Worm (Caenorhabditis elegans): Measurements from ENCODE around the gene gar-3.

The gar-3 gene

ce11 chrV:14594943-14595342 is 15.4 kb upstream of the gar-3 start:
- TF ChIP-seq dao-5 (tag; optimal IDR thresholded peaks at IDR 0.05) (no peak), W03F9.2 (tag; optimal IDR thresholded peaks at IDR 0.05) (no peak), him-1 (tag; optimal IDR thresholded peaks at IDR 0.05) (no peak)

DNA sequence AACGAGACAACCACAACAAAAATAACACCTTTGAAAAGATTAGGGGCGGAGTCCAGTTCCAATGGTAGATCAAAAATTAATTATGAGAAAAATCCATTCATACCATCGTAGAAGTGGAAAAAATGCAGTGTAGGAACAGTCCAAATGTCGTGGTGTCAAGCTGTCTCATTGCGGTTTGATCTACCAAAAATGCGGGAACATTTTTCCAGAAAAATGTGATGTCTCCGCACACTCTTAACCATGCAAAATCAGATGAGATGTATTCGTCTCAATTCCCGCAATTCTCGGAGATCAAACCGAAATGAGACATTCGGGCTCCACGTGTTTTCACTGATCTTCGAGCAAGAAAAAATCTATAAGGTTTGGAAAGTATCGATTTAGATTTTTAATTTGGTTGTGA is 14.6 kb upstream of the gar-3 start:
- TF ChIP-seq W03F9.2 (tag; optimal IDR thresholded peaks at IDR 0.05) (no peak), dao-5 (tag; optimal IDR thresholded peaks at IDR 0.05) (no peak), him-1 (tag; optimal IDR thresholded peaks at IDR 0.05) (no peak)

- TF ChIP-seq W03F9.2 (tag; optimal IDR thresholded peaks at IDR 0.05) (no peak), him-1 (tag; optimal IDR thresholded peaks at IDR 0.05) (no peak), dao-5 (tag; optimal IDR thresholded peaks at IDR 0.05) (no peak)
Measured at ce11 chrV:14585351-14585750, 5.8 kb upstream of the gar-3 start, which contains the start of gene Y40H4A.2. Gene Y40H4A.2, minus strand, starts transcription at chrV:14585451.

ce11 chrV:14576745-14577373 is 2.7 kb downstream of the gar-3 start:
- TF ChIP-seq W03F9.2 (tag; optimal IDR thresholded peaks at IDR 0.05) (no peak), dao-5 (tag; optimal IDR thresholded peaks at IDR 0.05) (no peak), him-1 (tag; optimal IDR thresholded peaks at IDR 0.05) (no peak)

- no peak for TF ChIP-seq dao-5 (tag; optimal IDR thresholded peaks at IDR 0.05)
- TF ChIP-seq W03F9.2 (tag; optimal IDR thresholded peaks at IDR 0.05): no peak
- no peak for TF ChIP-seq him-1 (tag; optimal IDR thresholded peaks at IDR 0.05)
Measured at ce11 chrV:14562589-14562988, 16.9 kb downstream of the gar-3 start, which contains the start of gene C53A5.11. Gene C53A5.11, plus strand, starts transcription at chrV:14562889.

DNA sequence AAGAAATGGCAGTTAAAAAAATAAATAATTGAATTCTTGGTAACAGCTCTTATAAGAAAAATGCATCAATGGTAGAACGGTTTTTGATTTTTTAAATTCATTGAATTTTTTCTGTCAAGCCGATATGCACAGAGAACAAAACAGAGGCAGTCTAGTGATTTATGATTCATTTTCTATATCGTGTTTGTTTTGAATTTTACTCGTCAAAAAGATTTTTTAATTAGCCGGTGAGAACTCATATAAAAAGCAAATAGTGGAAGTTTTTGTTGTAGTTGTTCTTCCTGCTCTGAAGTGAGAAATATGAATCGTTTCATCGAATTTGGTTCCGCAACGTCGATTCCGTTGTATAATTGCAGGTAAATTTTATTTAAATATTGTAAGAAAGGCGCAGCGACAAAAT is 20.2 kb downstream of the gar-3 start, which contains the start of gene srt-32:
TSS of gene srt-32 (plus strand) at position 301 of the 400 bp plus-strand sequence.
- TF ChIP-seq dao-5 (tag; optimal IDR thresholded peaks at IDR 0.05): no peak
- no peak for TF ChIP-seq W03F9.2 (tag; optimal IDR thresholded peaks at IDR 0.05)
- no peak for TF ChIP-seq him-1 (tag; optimal IDR thresholded peaks at IDR 0.05)

DNA sequence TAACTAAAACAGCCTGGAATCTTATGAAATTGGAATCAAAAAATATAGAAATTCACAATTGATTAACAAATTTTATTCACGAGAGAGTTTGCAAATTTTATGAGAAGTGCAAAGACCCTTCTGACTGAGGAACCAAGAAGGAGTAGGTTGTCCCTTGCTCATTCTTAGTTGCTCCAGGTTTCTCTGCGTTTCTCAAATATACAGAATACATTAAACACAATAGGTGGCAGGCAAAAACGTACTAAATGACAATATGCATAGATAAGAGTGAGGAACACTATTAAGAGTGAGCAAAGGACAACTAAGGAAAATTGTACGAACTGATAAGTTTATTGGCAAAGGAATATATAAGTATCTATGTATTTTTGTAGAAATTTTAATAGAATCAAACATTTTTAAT is 20.8 kb downstream of the gar-3 start, which contains the start of gene C53A5.9:
TSS of gene C53A5.9 (minus strand) at position 101 of the 400 bp plus-strand sequence.
- TF ChIP-seq him-1 (tag; optimal IDR thresholded peaks at IDR 0.05): no peak
- no peak for TF ChIP-seq dao-5 (tag; optimal IDR thresholded peaks at IDR 0.05)
- TF ChIP-seq W03F9.2 (tag; optimal IDR thresholded peaks at IDR 0.05): no peak

- TF ChIP-seq W03F9.2 (tag; optimal IDR thresholded peaks at IDR 0.05): no peak
- no peak for TF ChIP-seq him-1 (tag; optimal IDR thresholded peaks at IDR 0.05)
- no peak for TF ChIP-seq dao-5 (tag; optimal IDR thresholded peaks at IDR 0.05)
Measured at ce11 chrV:14556187-14556586, 23.3 kb downstream of the gar-3 start, which contains the start of gene srg-47. Gene srg-47, minus strand, starts transcription at chrV:14556287.

DNA sequence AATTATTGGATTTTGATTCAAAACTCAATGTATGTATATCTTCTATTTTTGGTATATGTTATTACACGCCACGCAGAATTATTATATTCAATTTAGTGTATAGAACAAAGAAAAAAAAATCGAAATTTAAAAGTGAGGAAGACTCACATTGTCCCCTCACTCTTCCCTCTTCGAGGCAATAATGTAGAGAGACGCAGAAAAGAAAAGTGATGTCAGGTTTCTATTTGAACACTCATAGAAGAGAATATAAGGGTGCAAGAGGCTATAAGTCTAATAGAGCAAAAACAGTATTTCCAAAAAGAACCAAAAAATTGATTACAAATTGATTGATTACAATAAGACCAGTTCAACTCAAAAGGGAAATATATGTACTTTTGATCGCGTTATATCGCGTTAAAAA is 31.0 kb downstream of the gar-3 start:
- TF ChIP-seq W03F9.2 (tag; optimal IDR thresholded peaks at IDR 0.05) (no peak), him-1 (tag; optimal IDR thresholded peaks at IDR 0.05) (no peak), dao-5 (tag; optimal IDR thresholded peaks at IDR 0.05) (no peak)

DNA sequence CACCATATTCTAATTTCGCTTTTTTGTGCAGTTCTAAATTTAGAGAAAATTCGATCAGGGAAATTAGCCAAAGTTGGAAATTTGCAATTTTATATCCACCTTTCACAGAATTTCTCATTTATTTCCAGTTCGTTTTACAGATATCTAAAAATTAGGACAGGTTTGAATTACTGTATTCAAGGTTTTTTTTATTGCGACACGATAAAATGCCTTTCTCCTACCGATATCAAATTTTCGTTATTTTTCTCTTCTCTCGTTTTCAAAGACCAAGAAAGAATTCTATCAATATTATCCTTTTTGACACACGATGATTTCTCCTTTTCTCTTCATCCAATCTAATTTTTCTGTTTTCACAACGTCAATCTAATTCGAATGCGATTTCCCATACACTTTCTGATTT is 33.0 kb downstream of the gar-3 start, which contains the start of gene C53A5.13:
TSS of gene C53A5.13 (plus strand) at position 301 of the 400 bp plus-strand sequence.
- no peak for TF ChIP-seq W03F9.2 (tag; optimal IDR thresholded peaks at IDR 0.05)
- TF ChIP-seq dao-5 (tag; optimal IDR thresholded peaks at IDR 0.05): no peak
- TF ChIP-seq him-1 (tag; optimal IDR thresholded peaks at IDR 0.05): no peak

ce11 chrV:14545816-14546283 is 33.7 kb downstream of the gar-3 start, which contains the start of gene rike-1:
Gene rike-1, minus strand, starts transcription at chrV:14545866.
- TF ChIP-seq W03F9.2 (tag; optimal IDR thresholded peaks at IDR 0.05): no peak
- TF ChIP-seq him-1 (tag; optimal IDR thresholded peaks at IDR 0.05): no peak
- no peak for TF ChIP-seq dao-5 (tag; optimal IDR thresholded peaks at IDR 0.05)

ce11 chrV:14542138-14542537 is 37.4 kb downstream of the gar-3 start:
- TF ChIP-seq him-1 (tag; optimal IDR thresholded peaks at IDR 0.05): no peak
- TF ChIP-seq dao-5 (tag; optimal IDR thresholded peaks at IDR 0.05): no peak
- TF ChIP-seq W03F9.2 (tag; optimal IDR thresholded peaks at IDR 0.05): no peak

ce11 chrV:14540932-14541331 is 38.6 kb downstream of the gar-3 start:
- TF ChIP-seq him-1 (tag; optimal IDR thresholded peaks at IDR 0.05): no peak
- no peak for TF ChIP-seq dao-5 (tag; optimal IDR thresholded peaks at IDR 0.05)
- TF ChIP-seq W03F9.2 (tag; optimal IDR thresholded peaks at IDR 0.05): no peak

DNA sequence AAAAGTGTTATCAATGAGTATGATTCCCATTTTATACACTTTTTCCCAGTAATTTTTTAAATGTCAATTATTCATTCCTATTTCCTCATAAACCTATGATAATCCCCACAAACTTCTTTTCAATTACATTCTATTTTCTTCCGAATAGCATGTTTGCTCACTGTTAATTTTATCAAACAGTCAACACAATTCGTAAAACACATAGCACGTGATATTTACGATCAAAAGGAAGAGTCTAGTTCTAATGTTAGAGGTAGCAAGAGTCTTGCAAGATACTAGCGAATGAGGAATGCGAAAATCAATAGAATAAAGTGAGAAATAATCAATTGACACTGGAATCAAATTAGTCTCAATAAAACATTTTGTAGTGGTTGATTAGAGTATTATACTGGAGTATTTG is 40.2 kb downstream of the gar-3 start:
- TF ChIP-seq dao-5 (tag; optimal IDR thresholded peaks at IDR 0.05) (no peak), him-1 (tag; optimal IDR thresholded peaks at IDR 0.05) (no peak)

- TF ChIP-seq W03F9.2 (tag; optimal IDR thresholded peaks at IDR 0.05): no peak
- TF ChIP-seq dao-5 (tag; optimal IDR thresholded peaks at IDR 0.05): no peak
- TF ChIP-seq him-1 (tag; optimal IDR thresholded peaks at IDR 0.05): no peak
Measured at ce11 chrV:14536274-14536673, 43.2 kb downstream of the gar-3 start, which contains the start of gene tag-191. Gene tag-191, minus strand, starts transcription at chrV:14536374.
